Worm (Caenorhabditis elegans): ENCODE data around the gene R148.7.
A peak's percentile ranks its signal among the peaks of the same experiment; 100 is the strongest.

The R148.7 gene

ce11 chrIII:3220287-3220686, 22.1 kb upstream of the R148.7 start (continued):
- no peak for TF ChIP-seq zfp-3 (GFP tag; conservative IDR thresholded peaks at IDR 0.05)
- TF ChIP-seq nhr-28 (tag; optimal IDR thresholded peaks at IDR 0.05), result no peak
- TF ChIP-seq mxl-3 (GFP tag; optimal IDR thresholded peaks at IDR 0.05), result no peak
- TF ChIP-seq dpl-1 (GFP tag; optimal IDR thresholded peaks at IDR 0.05), result peak; percentile 13
- TF ChIP-seq hlh-30 (tag; optimal IDR thresholded peaks at IDR 0.05; ENCODE audit: insufficient read depth), result peak; percentile 17
- TF ChIP-seq saeg-2 (GFP tag; IDR thresholded peaks at IDR 0.05), result no peak
- TF ChIP-seq nhr-77 (tag; optimal IDR thresholded peaks at IDR 0.05), result no peak
- peak; percentile 56 for TF ChIP-seq fkh-10 (GFP tag; optimal IDR thresholded peaks at IDR 0.05)
- TF ChIP-seq arid-1 (GFP tag; conservative IDR thresholded peaks at IDR 0.05), result 0 out of 2 replicates have a peak, but pooled peaks have one; percentile 17
- TF ChIP-seq zip-2 (tag; optimal IDR thresholded peaks at IDR 0.05), result no peak
- peak in 1 of 2 experiments; percentile 64 for TF ChIP-seq unc-62 (GFP tag; optimal IDR thresholded peaks at IDR 0.05 in 1 of 2)
- no peak for TF ChIP-seq unc-62 (tag; optimal IDR thresholded peaks at IDR 0.05)
- TF ChIP-seq T20F7.1 (GFP tag; optimal IDR thresholded peaks at IDR 0.05), result no peak
- TF ChIP-seq nhr-102 (tag; optimal IDR thresholded peaks at IDR 0.05), result no peak

- no peak for TF ChIP-seq ceh-32 (tag; optimal IDR thresholded peaks at IDR 0.05; ENCODE audit: poor library complexity)
- no peak for TF ChIP-seq lin-29 (GFP tag; IDR thresholded peaks at IDR 0.05)
- TF ChIP-seq mxl-2 (GFP tag; conservative IDR thresholded peaks at IDR 0.05), result no peak
- TF ChIP-seq nhr-237 (tag; optimal IDR thresholded peaks at IDR 0.05), result no peak
- no peak for TF ChIP-seq Y48G9A.11 (GFP tag; IDR thresholded peaks at IDR 0.05)
- TF ChIP-seq egl-27 (tag; optimal IDR thresholded peaks at IDR 0.05), result no peak
- TF ChIP-seq nhr-25 (tag; optimal IDR thresholded peaks at IDR 0.05; ENCODE audit: borderline replicate concordance, insufficient read depth), result no peak
- TF ChIP-seq dve-1 (tag; optimal IDR thresholded peaks at IDR 0.05; ENCODE audit: insufficient read depth), result no peak
- no peak for TF ChIP-seq rbr-2 (tag; optimal IDR thresholded peaks at IDR 0.05)
- TF ChIP-seq Y105C5A.15 (GFP tag; IDR thresholded peaks at IDR 0.05), result no peak
- no peak for TF ChIP-seq fkh-10 (GFP tag; optimal IDR thresholded peaks at IDR 0.05)
- no peak for TF ChIP-seq R02D3.7 (tag; optimal IDR thresholded peaks at IDR 0.05)
- no peak for TF ChIP-seq nhr-76 (tag; optimal IDR thresholded peaks at IDR 0.05)
Measured at ce11 chrIII:3219050-3219449, 20.8 kb upstream of the R148.7 start, which contains the start of gene frm-8. Gene frm-8 (minus strand): TSS chrIII:3219150.

DNA sequence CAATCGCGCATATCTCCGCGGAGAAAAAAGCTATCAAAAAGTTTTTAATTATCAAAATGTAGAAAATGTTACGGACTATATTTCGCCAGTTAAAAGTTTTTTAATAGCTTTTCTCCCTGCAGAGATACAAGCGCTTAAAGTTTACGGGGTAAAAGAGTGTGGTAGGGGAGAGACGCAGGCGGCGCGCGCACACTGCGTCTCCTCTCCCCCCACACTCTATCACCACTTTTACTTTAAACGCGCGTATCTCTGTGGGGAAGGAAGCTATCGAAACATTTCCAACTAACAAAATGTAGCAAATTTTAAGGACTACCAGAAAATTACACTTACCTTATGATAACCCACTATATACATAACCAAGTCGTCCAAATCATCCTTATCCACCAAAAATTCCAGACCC, 5.4 kb upstream of the R148.7 start:
- TF ChIP-seq hif-1 (tag; optimal IDR thresholded peaks at IDR 0.05) (no peak), daf-19 (GFP tag; conservative IDR thresholded peaks at IDR 0.05) (no peak), egl-27 (tag; optimal IDR thresholded peaks at IDR 0.05) (no peak), nhr-10 (tag; optimal IDR thresholded peaks at IDR 0.05) (no peak), ceh-82 (tag; optimal IDR thresholded peaks at IDR 0.05) (no peak), sdz-12 (GFP tag; optimal IDR thresholded peaks at IDR 0.05) (no peak), madf-9 (GFP tag; conservative IDR thresholded peaks at IDR 0.05) (no peak), F26F4.8 (GFP tag; conservative IDR thresholded peaks at IDR 0.05) (no peak), nhr-76 (tag; optimal IDR thresholded peaks at IDR 0.05) (no peak), F44E2.7 (GFP tag; IDR thresholded peaks at IDR 0.05) (no peak), set-16 (GFP tag; IDR thresholded peaks at IDR 0.05) (no peak)

DNA sequence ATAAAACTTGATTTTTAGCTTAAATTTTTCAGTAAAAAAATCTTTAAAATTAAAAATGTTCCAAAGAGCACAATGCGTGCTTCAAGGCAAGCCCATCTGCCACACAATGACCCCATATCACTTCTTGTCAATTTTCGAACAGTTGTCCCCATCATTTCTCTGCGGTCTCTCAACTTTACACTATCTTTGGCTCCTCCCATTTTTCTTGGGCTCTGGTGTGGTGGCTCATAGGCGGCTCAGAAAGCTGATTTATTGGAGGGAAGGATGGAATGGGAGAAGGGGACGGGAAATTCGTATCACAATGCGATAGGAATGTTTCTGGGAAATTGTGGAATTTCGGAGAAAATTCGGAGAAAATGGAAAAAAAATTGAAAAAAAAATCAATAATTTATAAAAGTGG, 2.4 kb upstream of the R148.7 start:
- TF ChIP-seq lsy-2 (tag; optimal IDR thresholded peaks at IDR 0.05) (no peak), snpc-4 (tag; optimal IDR thresholded peaks at IDR 0.05) (no peak), mep-1 (tag; optimal IDR thresholded peaks at IDR 0.05) (no peak), ZK546.5 (tag; optimal IDR thresholded peaks at IDR 0.05) (no peak), rbr-2 (tag; optimal IDR thresholded peaks at IDR 0.05) (no peak), Y105C5A.15 (GFP tag; IDR thresholded peaks at IDR 0.05) (no peak), skn-1 (tag; optimal IDR thresholded peaks at IDR 0.05) (no peak), mxl-2 (GFP tag; conservative IDR thresholded peaks at IDR 0.05) (no peak), mdt-29 (GFP tag; IDR thresholded peaks at IDR 0.05) (no peak), zfp-2 (tag; optimal IDR thresholded peaks at IDR 0.05) (no peak), spr-1 (tag; optimal IDR thresholded peaks at IDR 0.05) (no peak), aly-2 (tag; optimal IDR thresholded peaks at IDR 0.05) (no peak), ceh-32 (tag; optimal IDR thresholded peaks at IDR 0.05; ENCODE audit: poor library complexity) (no peak)
